Fruit fly (Drosophila melanogaster) whole organism, adult: ENCODE results near the gene GckIII.

Source experiments
- CG1620 ChIP-seq: fragments of 200-800 bp; sonication (Bioruptor generic); optimal IDR thresholded peaks from 2 replicates; lab custom pipeline; 2016; ENCODE audit warnings: missing biosample characterization, missing genetic modification characterization
- CG7101 ChIP-seq: fragments of 200-800 bp; sonication (Bioruptor generic); optimal IDR thresholded peaks from 2 replicates; lab custom pipeline; 2018; ENCODE audit warnings: missing biosample characterization, mild to moderate bottlenecking, missing genetic modification characterization, moderate library complexity
- Clk ChIP-seq: fragments of 200-800 bp; sonication (Bioruptor generic); optimal IDR thresholded peaks from 2 replicates; lab custom pipeline; 2017; ENCODE audit warnings: missing biosample characterization, missing genetic modification characterization
- bab1 ChIP-seq: fragments of 200-800 bp; sonication (Bioruptor generic); optimal IDR thresholded peaks from 3 replicates; lab custom pipeline; 2019; ENCODE audit warnings: missing biosample characterization, mild to moderate bottlenecking, missing genetic modification characterization, moderate library complexity
- tj ChIP-seq: fragments of 200-800 bp; sonication (Bioruptor generic); optimal IDR thresholded peaks from 3 replicates; lab custom pipeline; 2017; ENCODE audit warnings: missing biosample characterization, mild to moderate bottlenecking, missing genetic modification characterization, moderate library complexity

dm6 chr3R:17063763-17064162, 21.6 kb upstream of the GckIII start:
- TF ChIP-seq CG1620 (GFP tag; lab: Kevin White, UChicago) (no peak), tj (GFP tag; lab: Kevin White, UChicago) (no peak), Clk (GFP tag; lab: Kevin White, UChicago) (no peak), CG7101 (tag; lab: Kevin White, UChicago) (no peak), bab1 (GFP tag; lab: Kevin White, UChicago) (no peak)
